Fruit fly (Drosophila melanogaster): ENCODE data around the gene Eip63E.
A peak's percentile ranks its signal among the peaks of the same experiment; 100 is the strongest.

The Eip63E gene

dm6 chr3L:3638587-3639312 is 123.2 kb downstream of the Eip63E start (continued):
- TF ChIP-seq CG6792 (GFP tag; optimal IDR thresholded peaks at IDR 0.05) (peak; percentile 19), Hr4 (GFP tag; optimal IDR thresholded peaks at IDR 0.05) (peak; percentile 32), Blimp-1 (GFP tag; optimal IDR thresholded peaks at IDR 0.05) (no peak), Hr38 (GFP tag; optimal IDR thresholded peaks at IDR 0.05) (no peak), acj6 (GFP tag; optimal IDR thresholded peaks at IDR 0.05) (peak; percentile 64), CG4318 (GFP tag; optimal IDR thresholded peaks at IDR 0.05) (no peak), CG32006 (GFP tag; optimal IDR thresholded peaks at IDR 0.05) (peak; percentile 28), spab (GFP tag; optimal IDR thresholded peaks at IDR 0.05) (no peak), net (GFP tag; optimal IDR thresholded peaks at IDR 0.05) (peak; percentile 16), CG10631 (GFP tag; optimal IDR thresholded peaks at IDR 0.05) (peak; percentile 60), Ets96B (tag; optimal IDR thresholded peaks at IDR 0.05) (no peak), CG6854 (GFP tag; optimal IDR thresholded peaks at IDR 0.05) (no peak), CG9139 (GFP tag; optimal IDR thresholded peaks at IDR 0.05) (no peak), vri (GFP tag; optimal IDR thresholded peaks at IDR 0.05) (no peak), dac (GFP tag; optimal IDR thresholded peaks at IDR 0.05) (no peak), CG34406 (GFP tag; optimal IDR thresholded peaks at IDR 0.05) (peak; percentile 23), CG11294 (GFP tag; IDR thresholded peaks at IDR 0.05) (no peak), Eip78C (GFP tag) (peak; percentile 86), CG3919 (GFP tag; optimal IDR thresholded peaks at IDR 0.05) (no peak), topi (GFP tag; optimal IDR thresholded peaks at IDR 0.05) (peak; percentile 42), fd59A (GFP tag; optimal IDR thresholded peaks at IDR 0.05) (no peak)

- TF ChIP-seq Eip93F (GFP tag; optimal IDR thresholded peaks at IDR 0.05) (no peak), esn (GFP tag; optimal IDR thresholded peaks at IDR 0.05) (no peak), Hr4 (GFP tag; optimal IDR thresholded peaks at IDR 0.05) (peak; percentile 33), Ets96B (tag; optimal IDR thresholded peaks at IDR 0.05) (peak; percentile 29), achi (GFP tag; optimal IDR thresholded peaks at IDR 0.05) (peak; percentile 24), cyc (GFP tag; optimal IDR thresholded peaks at IDR 0.05) (no peak), Sox14 (GFP tag; optimal IDR thresholded peaks at IDR 0.05) (peak; percentile 24), svp (GFP tag) (no peak), CG1621 (tag; optimal IDR thresholded peaks at IDR 0.05) (no peak), CG3032 (tag; optimal IDR thresholded peaks at IDR 0.05) (no peak), topi (GFP tag; optimal IDR thresholded peaks at IDR 0.05) (no peak), salr (GFP tag; optimal IDR thresholded peaks at IDR 0.05) (peak in 1 of 2 experiments; percentile 34), CG11294 (GFP tag; IDR thresholded peaks at IDR 0.05) (no peak), dsx (GFP tag; optimal IDR thresholded peaks at IDR 0.05; ENCODE audit: poor library complexity, severe bottlenecking) (no peak), acj6 (GFP tag; optimal IDR thresholded peaks at IDR 0.05) (no peak), CG6276 (GFP tag; optimal IDR thresholded peaks at IDR 0.05) (peak; percentile 54), CG11762 (GFP tag; optimal IDR thresholded peaks at IDR 0.05; ENCODE audit: insufficient read depth) (no peak), CG4318 (GFP tag; optimal IDR thresholded peaks at IDR 0.05) (peak; percentile 36), CG8632 (GFP tag; optimal IDR thresholded peaks at IDR 0.05) (no peak), CG10669 (GFP tag; optimal IDR thresholded peaks at IDR 0.05) (no peak), Lpt (GFP tag; optimal IDR thresholded peaks at IDR 0.05) (no peak), lz (GFP tag; optimal IDR thresholded peaks at IDR 0.05) (no peak), Hr38 (GFP tag; optimal IDR thresholded peaks at IDR 0.05) (no peak), CG9139 (GFP tag; optimal IDR thresholded peaks at IDR 0.05) (no peak), fd59A (GFP tag; optimal IDR thresholded peaks at IDR 0.05) (peak; percentile 17), Blimp-1 (GFP tag; optimal IDR thresholded peaks at IDR 0.05) (no peak), Sox15 (GFP tag; optimal IDR thresholded peaks at IDR 0.05) (no peak), Met (GFP tag; optimal IDR thresholded peaks at IDR 0.05) (no peak), Ets21C (GFP tag; optimal IDR thresholded peaks at IDR 0.05) (no peak), ss (GFP tag; optimal IDR thresholded peaks at IDR 0.05) (no peak), Eip75B (GFP tag; optimal IDR thresholded peaks at IDR 0.05) (no peak), OdsH (GFP tag; optimal IDR thresholded peaks at IDR 0.05) (peak; percentile 12), dac (GFP tag; optimal IDR thresholded peaks at IDR 0.05) (no peak), CG32006 (GFP tag; optimal IDR thresholded peaks at IDR 0.05) (peak; percentile 59), eg (GFP tag; IDR thresholded peaks at IDR 0.05) (peak; percentile 12; the same call in 1 of the 3 replicates), spab (GFP tag; optimal IDR thresholded peaks at IDR 0.05) (peak; percentile 2), CG6163 (GFP tag; IDR thresholded peaks at IDR 0.05) (no peak), CG11902 (GFP tag; optimal IDR thresholded peaks at IDR 0.05) (no peak), CG3919 (GFP tag; optimal IDR thresholded peaks at IDR 0.05) (no peak), CG16779 (tag; optimal IDR thresholded peaks at IDR 0.05) (no peak)
Observed at dm6 chr3L:3639324-3639723, 123.8 kb downstream of the Eip63E start.

All from whole organism, prepupa.